Worm (Caenorhabditis elegans) whole organism, midembryonic: ENCODE measurements around the gene F21D5.6.

Experiments
- cog-1 ChIP-seq: sonication (generic microtip); optimal IDR thresholded peaks from 2 replicates; lab custom pipeline; 2016; ENCODE audit warnings: missing genetic modification characterization, missing compliant biosample characterization
- flt-1 ChIP-seq: fragments of 200-800 bp; sonication (Bioruptor generic); IDR thresholded peaks from 2 replicates; pipeline ENCODE4 v1.3.6; 2022; ENCODE audit warnings: missing genetic modification characterization, missing compliant biosample characterization
- med-1 ChIP-seq: sonication (generic microtip); optimal IDR thresholded peaks from 2 replicates; lab custom pipeline; 2017; ENCODE audit warnings: missing genetic modification characterization, mild to moderate bottlenecking, missing compliant biosample characterization, antibody characterized with exemption, missing genetic modification reagents; ENCODE audit not compliant: insufficient read depth
- ref-1 ChIP-seq: fragments of 200-800 bp; sonication (Bioruptor generic); conservative IDR thresholded peaks from 2 replicates; pipeline ENCODE4 v1.3.6; 2022; ENCODE audit warnings: missing genetic modification reagents, missing genetic modification characterization, missing compliant biosample characterization
- tab-1 ChIP-seq: fragments of 200-800 bp; sonication (Bioruptor generic); IDR thresholded peaks from 2 replicates; pipeline ENCODE4 v1.3.6; 2022; ENCODE audit warnings: missing genetic modification characterization, missing compliant biosample characterization
- ztf-29 ChIP-seq: fragments of 200-800 bp; sonication (Bioruptor generic); IDR thresholded peaks from 2 replicates; pipeline ENCODE4 v1.3.6; 2022; ENCODE audit warnings: missing genetic modification reagents, missing genetic modification characterization, missing compliant biosample characterization

ce11 chrIV:8723720-8724119 is 17.5 kb downstream of the F21D5.6 start, which contains the start of gene F21D5.9:
- TF ChIP-seq med-1 (GFP tag; lab: Kevin White, UChicago), result no peak
- TF ChIP-seq ztf-29 (GFP tag; lab: Robert Waterston, UW), result no peak
- no peak for TF ChIP-seq flt-1 (GFP tag; lab: Robert Waterston, UW)
- TF ChIP-seq tab-1 (GFP tag; lab: Robert Waterston, UW), result no peak
- TF ChIP-seq ref-1 (GFP tag; lab: Robert Waterston, UW), result no peak
- no peak for TF ChIP-seq cog-1 (tag; lab: Kevin White, UChicago)
